Fruit fly (Drosophila melanogaster) whole organism, prepupa: ENCODE results near the gene Tis11.

ENCODE experiments used
- CG10631 ChIP-seq: fragments of 200-800 bp; sonication (Bioruptor generic); optimal IDR thresholded peaks from 2 replicates; lab custom pipeline; 2016; ENCODE audit warnings: missing biosample characterization, missing genetic modification characterization
- CG11762 ChIP-seq: fragments of 200-800 bp; sonication (Bioruptor generic); optimal IDR thresholded peaks from 3 replicates; lab custom pipeline; 2016; ENCODE audit warnings: missing biosample characterization, missing genetic modification characterization; ENCODE audit not compliant: insufficient read depth
- CG15336 ChIP-seq: fragments of 200-800 bp; sonication (Bioruptor generic); IDR thresholded peaks from 2 replicates; pipeline ENCODE4 v1.3.6; 2022; ENCODE audit warnings: missing biosample characterization, missing genetic modification characterization
- CG3032 ChIP-seq: fragments of 200-800 bp; optimal IDR thresholded peaks from 2 replicates; lab custom pipeline; 2019; ENCODE audit warnings: missing biosample characterization, mild to moderate bottlenecking, missing genetic modification characterization, moderate library complexity
- CG32006 ChIP-seq: fragments of 200-800 bp; sonication (Bioruptor generic); optimal IDR thresholded peaks from 3 replicates; lab custom pipeline; 2017; ENCODE audit warnings: missing biosample characterization, mild to moderate bottlenecking, missing genetic modification characterization
- CG34406 ChIP-seq: fragments of 200-800 bp; sonication (Bioruptor generic); optimal IDR thresholded peaks from 3 replicates; lab custom pipeline; 2016; ENCODE audit warnings: missing biosample characterization, missing genetic modification characterization
- CG3919 ChIP-seq: fragments of 200-800 bp; sonication (Bioruptor generic); optimal IDR thresholded peaks from 3 replicates; lab custom pipeline; 2016; ENCODE audit warnings: missing biosample characterization, missing genetic modification characterization
- CG6163 ChIP-seq: fragments of 200-800 bp; sonication (Bioruptor generic); IDR thresholded peaks from 3 replicates; pipeline ENCODE4 v1.3.6; 2022; ENCODE audit warnings: missing biosample characterization, missing genetic modification characterization
- CG6276 ChIP-seq: fragments of 200-800 bp; sonication (Bioruptor generic); optimal IDR thresholded peaks from 2 replicates; lab custom pipeline; 2017; ENCODE audit warnings: missing biosample characterization, mild to moderate bottlenecking, missing genetic modification characterization
- CG8119 ChIP-seq: fragments of 200-800 bp; sonication (Bioruptor generic); IDR thresholded peaks from 3 replicates; pipeline ENCODE4 v1.3.6; 2022; ENCODE audit warnings: missing biosample characterization, missing genetic modification characterization
- CG9139 ChIP-seq: fragments of 200-800 bp; sonication (Bioruptor generic); optimal IDR thresholded peaks from 3 replicates; lab custom pipeline; 2017; ENCODE audit warnings: missing biosample characterization, mild to moderate bottlenecking, missing genetic modification characterization
- Eip75B ChIP-seq: fragments of 200-800 bp; sonication (Bioruptor generic); optimal IDR thresholded peaks from 3 replicates; lab custom pipeline; 2016; ENCODE audit warnings: missing biosample characterization, missing genetic modification characterization
- Eip78C ChIP-seq: fragments of 200-800 bp; sonication (Bioruptor generic); peaks from one replicate; lab custom pipeline; 2016; ENCODE audit warnings: missing biosample characterization, missing genetic modification characterization
- Eip93F ChIP-seq: fragments of 200-800 bp; sonication (Bioruptor generic); optimal IDR thresholded peaks from 2 replicates; lab custom pipeline; 2016; ENCODE audit warnings: missing biosample characterization, mild to moderate bottlenecking, missing genetic modification characterization
- Ets96B ChIP-seq: fragments of 200-800 bp; optimal IDR thresholded peaks from 2 replicates; lab custom pipeline; 2019; ENCODE audit warnings: missing biosample characterization, mild to moderate bottlenecking, missing genetic modification characterization, moderate library complexity
- Hr38 ChIP-seq: sonication (Bioruptor generic); optimal IDR thresholded peaks from 2 replicates; lab custom pipeline; 2016; ENCODE audit warnings: missing biosample characterization, missing genetic modification characterization
- OdsH ChIP-seq: fragments of 200-800 bp; sonication (Bioruptor generic); optimal IDR thresholded peaks from 3 replicates; lab custom pipeline; 2016; ENCODE audit warnings: missing biosample characterization, missing genetic modification characterization
- Smox ChIP-seq: fragments of 200-800 bp; sonication (Bioruptor generic); optimal IDR thresholded peaks from 3 replicates; lab custom pipeline; 2016; ENCODE audit warnings: missing biosample characterization, missing genetic modification characterization
- Sox102F ChIP-seq: fragments of 200-800 bp; sonication (Bioruptor generic); optimal IDR thresholded peaks from 2 replicates; lab custom pipeline; 2016; ENCODE audit warnings: missing biosample characterization, mild to moderate bottlenecking, missing genetic modification characterization
- eg ChIP-seq: fragments of 200-800 bp; sonication (Bioruptor generic); IDR thresholded peaks from 3 replicates; pipeline ENCODE4 v1.3.6; 2022; ENCODE audit warnings: missing biosample characterization, missing genetic modification characterization
- esn ChIP-seq: fragments of 200-800 bp; sonication (Bioruptor generic); optimal IDR thresholded peaks from 2 replicates; lab custom pipeline; 2016; ENCODE audit warnings: missing biosample characterization, mild to moderate bottlenecking, missing genetic modification characterization, moderate library complexity
- fkh ChIP-seq: fragments of 200-800 bp; sonication (Bioruptor generic); optimal IDR thresholded peaks from 3 replicates; lab custom pipeline; 2017; ENCODE audit warnings: missing biosample characterization, mild to moderate bottlenecking, missing genetic modification characterization, moderate library complexity
- lz ChIP-seq: fragments of 200-800 bp; sonication (Bioruptor generic); optimal IDR thresholded peaks from 3 replicates; lab custom pipeline; 2016; ENCODE audit warnings: missing biosample characterization, missing genetic modification characterization
- pdm3 ChIP-seq: fragments of 200-800 bp; sonication (Bioruptor generic); optimal IDR thresholded peaks from 3 replicates; lab custom pipeline; 2016; ENCODE audit warnings: missing biosample characterization, missing genetic modification characterization
- ss ChIP-seq, 2 experiments: fragments of 200-800 bp; sonication (Bioruptor generic); optimal IDR thresholded peaks; 2 replicates in 1 of 2; 3 replicates in 1 of 2; lab custom pipeline; 2017 to 2018; ENCODE audit warnings: mild to moderate bottlenecking in 2 of 2, missing biosample characterization in 2 of 2, missing genetic modification characterization in 2 of 2, moderate library complexity in 1 of 2
- svp ChIP-seq: fragments of 200-800 bp; sonication (Bioruptor generic); peaks from one replicate; lab custom pipeline; 2016; ENCODE audit warnings: missing biosample characterization, missing genetic modification characterization
- topi ChIP-seq: fragments of 200-800 bp; sonication (Bioruptor generic); optimal IDR thresholded peaks from 3 replicates; lab custom pipeline; 2016; ENCODE audit warnings: missing biosample characterization, missing genetic modification characterization
- vri ChIP-seq: fragments of 200-800 bp; sonication (Bioruptor generic); optimal IDR thresholded peaks from 3 replicates; lab custom pipeline; 2016; ENCODE audit warnings: missing biosample characterization, mild to moderate bottlenecking, missing genetic modification characterization

The Tis11 gene

DNA sequence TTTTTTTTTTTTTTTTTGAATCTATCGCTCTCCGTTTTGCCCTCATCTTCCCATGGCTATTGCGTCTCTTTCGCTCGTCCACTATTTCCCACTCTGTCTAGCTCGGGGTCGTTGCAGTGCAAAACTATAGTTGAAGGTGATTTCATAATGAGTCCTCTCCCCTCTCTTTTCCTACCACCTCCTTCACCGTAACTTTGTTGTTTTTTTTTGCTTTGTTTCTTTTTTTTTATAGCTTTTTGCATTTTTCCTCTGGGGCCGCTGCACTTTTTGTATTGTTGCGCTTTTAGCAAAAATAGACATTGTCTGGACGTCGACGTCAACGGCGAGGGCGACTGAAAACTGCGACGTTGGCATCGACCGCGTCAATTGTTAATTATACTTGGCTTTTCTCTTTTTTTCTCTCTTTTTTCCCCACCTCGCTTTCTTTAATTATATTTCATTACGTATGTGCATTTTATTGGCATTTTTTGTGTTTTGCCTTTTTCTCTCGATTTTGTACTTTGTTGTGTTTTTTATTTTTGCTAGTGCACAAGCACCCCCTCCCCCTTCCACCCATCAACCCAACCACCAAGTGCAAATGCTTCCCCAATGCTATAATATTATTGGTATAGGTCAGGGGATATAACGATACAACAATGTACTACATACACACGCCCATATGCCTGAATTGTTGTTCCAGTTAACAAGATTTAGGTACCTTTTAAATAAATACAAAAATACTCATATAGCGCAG, 66.1 kb downstream of the Tis11 start (continued):
- TF ChIP-seq Hr38 (GFP tag; lab: Kevin White, UChicago) (no peak), svp (GFP tag; lab: Kevin White, UChicago) (no peak), eg (GFP tag; lab: Robert Waterston, UW) (peak; percentile 92), Ets96B (tag; lab: Kevin White, UChicago) (peak; percentile 73), topi (GFP tag; lab: Kevin White, UChicago) (no peak), CG6276 (GFP tag; lab: Kevin White, UChicago) (peak; percentile 83), CG3032 (tag; lab: Kevin White, UChicago) (peak; percentile 61), pdm3 (GFP tag; lab: Kevin White, UChicago) (peak; percentile 53), CG11762 (peak; percentile 17)

DNA sequence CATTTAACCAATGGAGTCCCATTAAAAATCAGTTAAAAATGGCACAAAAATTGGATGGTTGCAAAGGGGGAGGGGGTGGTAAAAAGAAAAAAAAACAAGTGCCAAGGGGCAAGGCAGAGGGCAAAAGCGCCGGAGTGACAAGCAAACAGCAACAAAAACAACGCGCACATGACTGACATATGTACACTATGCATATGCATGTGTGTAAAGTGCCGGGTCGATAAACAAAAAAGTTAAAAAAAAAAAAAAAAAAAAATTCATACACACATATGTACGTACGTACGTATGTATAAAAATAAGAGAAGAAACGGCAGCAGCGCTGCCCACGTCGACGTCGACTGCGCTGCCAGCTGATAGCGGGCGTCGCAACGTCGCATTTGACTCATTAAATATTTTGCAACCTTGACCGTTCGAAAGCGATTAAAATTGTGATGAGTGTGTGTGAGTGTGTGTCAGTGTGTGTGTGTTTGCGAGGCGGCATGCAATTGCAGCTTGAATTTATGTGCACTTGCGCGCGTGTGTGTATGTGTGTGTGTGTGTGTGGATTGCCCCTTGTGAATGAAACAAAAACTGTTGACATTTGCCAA, 68.5 kb downstream of the Tis11 start:
- peak; percentile 31 for TF ChIP-seq fkh
- peak; percentile 85 for TF ChIP-seq svp (GFP tag; lab: Kevin White, UChicago)
- peak; percentile 58 for TF ChIP-seq vri (GFP tag; lab: Kevin White, UChicago)
- TF ChIP-seq OdsH (GFP tag; lab: Kevin White, UChicago): no peak
- peak; percentile 46 for TF ChIP-seq Eip75B (GFP tag; lab: Kevin White, UChicago)
- TF ChIP-seq Smox (GFP tag; lab: Kevin White, UChicago): no peak
- peak; percentile 31 for TF ChIP-seq CG3919 (GFP tag; lab: Kevin White, UChicago)
- TF ChIP-seq Eip78C: peak; percentile 76
- TF ChIP-seq CG6163 (GFP tag; lab: Robert Waterston, UW): peak; percentile 63; the same call in 2 of the 3 replicates
- peak; percentile 15 for TF ChIP-seq Eip93F (GFP tag; lab: Kevin White, UChicago)
- no peak for TF ChIP-seq CG9139 (GFP tag; lab: Kevin White, UChicago)
- TF ChIP-seq CG34406 (GFP tag; lab: Kevin White, UChicago): peak; percentile 30
- TF ChIP-seq ss (GFP tag; optimal IDR thresholded peaks at IDR 0.05; lab: Kevin White, UChicago): peak; percentile 32 to 36
- TF ChIP-seq CG15336 (GFP tag; lab: Robert Waterston, UW): peak; percentile 30; the same call in 1 of the 2 replicates
- TF ChIP-seq CG8119 (GFP tag; lab: Robert Waterston, UW): peak; percentile 41; the same call in 2 of the 3 replicates
- TF ChIP-seq, all 60 proteins: peak for 12

DNA sequence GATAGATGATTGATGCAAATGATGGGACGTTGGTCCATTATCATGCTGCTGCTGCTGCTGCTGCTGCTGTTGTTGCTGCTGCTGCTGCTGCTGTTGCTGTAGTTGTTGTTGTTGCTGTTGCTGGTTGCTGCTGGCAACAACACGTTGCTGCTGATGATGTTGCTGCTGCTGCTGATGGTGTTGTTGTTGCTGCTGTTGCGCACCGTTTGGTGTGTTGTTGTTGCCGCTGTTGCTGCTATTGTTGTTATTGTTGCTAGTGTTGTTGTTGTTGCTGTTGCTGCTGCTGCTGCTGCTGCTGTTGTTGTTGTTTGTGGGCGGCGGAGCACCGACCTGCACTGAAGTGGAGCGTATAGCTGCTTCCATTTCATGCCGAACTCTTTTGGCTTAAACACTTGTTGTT, 71.9 kb downstream of the Tis11 start:
- TF ChIP-seq CG6163 (GFP tag; lab: Robert Waterston, UW): no peak
- TF ChIP-seq CG10631: no peak
- no peak for TF ChIP-seq Sox102F
- no peak for TF ChIP-seq esn (GFP tag; lab: Kevin White, UChicago)
- no peak for TF ChIP-seq CG6276 (GFP tag; lab: Kevin White, UChicago)
- TF ChIP-seq Eip75B (GFP tag; lab: Kevin White, UChicago): no peak
- TF ChIP-seq CG11762: no peak
- TF ChIP-seq CG32006 (GFP tag; lab: Kevin White, UChicago): no peak
- no peak for TF ChIP-seq lz (GFP tag; lab: Kevin White, UChicago)
